Worm (Caenorhabditis elegans): ENCODE measurements around the gene best-21.

ce11 chrIV:15259548-15259947, 42.7 kb upstream of the best-21 start, which contains the start of gene Y73F8A.5:
- TF ChIP-seq him-1 (tag; optimal IDR thresholded peaks at IDR 0.05) = no peak
- TF ChIP-seq T07F8.4 (tag; optimal IDR thresholded peaks at IDR 0.05) = no peak
